Worm (Caenorhabditis elegans): ENCODE measurements around the gene K01B6.3.

DNA sequence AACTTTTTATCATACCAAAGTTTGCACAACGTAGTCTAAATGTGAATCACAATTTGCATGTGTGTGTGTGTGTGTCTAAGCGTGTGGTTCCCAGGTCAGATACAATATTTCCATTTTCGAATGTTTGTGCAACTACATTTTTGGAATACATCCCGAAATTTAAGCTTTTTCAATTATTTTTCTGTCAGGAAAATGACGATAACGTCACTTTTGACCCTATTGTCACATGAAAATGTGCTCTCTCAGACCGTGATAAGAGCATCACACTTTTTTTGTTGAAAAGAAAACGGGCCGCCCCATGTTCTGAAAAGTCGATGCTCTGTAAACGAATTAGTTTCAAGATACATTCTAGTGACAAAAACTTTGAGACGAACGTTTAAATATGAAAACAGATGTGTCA lies 45.0 kb upstream of the K01B6.3 start:
- TF ChIP-seq pqm-1 (tag; optimal IDR thresholded peaks at IDR 0.05), result peak; percentile 61
- no peak for TF ChIP-seq daf-19 (GFP tag; conservative IDR thresholded peaks at IDR 0.05)
- no peak for TF ChIP-seq snpc-4 (tag; optimal IDR thresholded peaks at IDR 0.05)
- TF ChIP-seq dpl-1 (GFP tag; optimal IDR thresholded peaks at IDR 0.05), result no peak
- no peak for TF ChIP-seq dmd-8 (GFP tag; IDR thresholded peaks at IDR 0.05)
- TF ChIP-seq mdt-29 (GFP tag; IDR thresholded peaks at IDR 0.05), result no peak
- TF ChIP-seq nhr-77 (tag; optimal IDR thresholded peaks at IDR 0.05), result peak; percentile 29
- no peak for TF ChIP-seq rbr-2 (tag; optimal IDR thresholded peaks at IDR 0.05)
- no peak for TF ChIP-seq jun-1 (tag; optimal IDR thresholded peaks at IDR 0.05)
- TF ChIP-seq ZK337.2 (GFP tag; IDR thresholded peaks at IDR 0.05), result no peak
- no peak for TF ChIP-seq lsy-2 (tag; optimal IDR thresholded peaks at IDR 0.05)
- no peak for TF ChIP-seq skn-1 (tag; optimal IDR thresholded peaks at IDR 0.05)
- TF ChIP-seq pha-4 (GFP tag; IDR thresholded peaks at IDR 0.05), result no peak
- no peak for TF ChIP-seq pha-4 (tag; optimal IDR thresholded peaks at IDR 0.05)
